Fruit fly (Drosophila melanogaster) whole organism, prepupa: ENCODE data around the gene Gr28b.

Experiments
- CG11294 ChIP-seq: fragments of 200-800 bp; sonication (Bioruptor generic); IDR thresholded peaks from 2 replicates; pipeline ENCODE4 v1.3.6; 2022; ENCODE audit warnings: missing biosample characterization, missing genetic modification characterization
- CG6276 ChIP-seq: fragments of 200-800 bp; sonication (Bioruptor generic); optimal IDR thresholded peaks from 2 replicates; lab custom pipeline; 2017; ENCODE audit warnings: missing biosample characterization, mild to moderate bottlenecking, missing genetic modification characterization
- CG6792 ChIP-seq: fragments of 200-800 bp; sonication (Bioruptor generic); optimal IDR thresholded peaks from 3 replicates; lab custom pipeline; 2016; ENCODE audit warnings: missing biosample characterization, missing genetic modification characterization
- CG7368 ChIP-seq: fragments of 200-800 bp; sonication (Bioruptor generic); optimal IDR thresholded peaks from 3 replicates; lab custom pipeline; 2016; ENCODE audit warnings: missing biosample characterization, missing genetic modification characterization
- Eip78C ChIP-seq: fragments of 200-800 bp; sonication (Bioruptor generic); peaks from one replicate; lab custom pipeline; 2016; ENCODE audit warnings: missing biosample characterization, missing genetic modification characterization
- Hr39 ChIP-seq: fragments of 200-800 bp; sonication (Bioruptor generic); optimal IDR thresholded peaks from 2 replicates; lab custom pipeline; 2016; ENCODE audit warnings: missing biosample characterization, missing genetic modification characterization
- Lpt ChIP-seq: fragments of 200-800 bp; sonication (Bioruptor generic); optimal IDR thresholded peaks from 3 replicates; lab custom pipeline; 2016; ENCODE audit warnings: missing biosample characterization, missing genetic modification characterization
- OdsH ChIP-seq: fragments of 200-800 bp; sonication (Bioruptor generic); optimal IDR thresholded peaks from 3 replicates; lab custom pipeline; 2016; ENCODE audit warnings: missing biosample characterization, missing genetic modification characterization
- Sox102F ChIP-seq: fragments of 200-800 bp; sonication (Bioruptor generic); optimal IDR thresholded peaks from 2 replicates; lab custom pipeline; 2016; ENCODE audit warnings: missing biosample characterization, mild to moderate bottlenecking, missing genetic modification characterization
- fd59A ChIP-seq: fragments of 200-800 bp; sonication (Bioruptor generic); optimal IDR thresholded peaks from 2 replicates; lab custom pipeline; 2017; ENCODE audit warnings: missing biosample characterization, mild to moderate bottlenecking, missing genetic modification characterization, missing genetic modification reagents
- fd85E ChIP-seq: fragments of 200-800 bp; sonication (Bioruptor generic); optimal IDR thresholded peaks from 3 replicates; lab custom pipeline; 2016; ENCODE audit warnings: missing biosample characterization, missing genetic modification characterization

DNA sequence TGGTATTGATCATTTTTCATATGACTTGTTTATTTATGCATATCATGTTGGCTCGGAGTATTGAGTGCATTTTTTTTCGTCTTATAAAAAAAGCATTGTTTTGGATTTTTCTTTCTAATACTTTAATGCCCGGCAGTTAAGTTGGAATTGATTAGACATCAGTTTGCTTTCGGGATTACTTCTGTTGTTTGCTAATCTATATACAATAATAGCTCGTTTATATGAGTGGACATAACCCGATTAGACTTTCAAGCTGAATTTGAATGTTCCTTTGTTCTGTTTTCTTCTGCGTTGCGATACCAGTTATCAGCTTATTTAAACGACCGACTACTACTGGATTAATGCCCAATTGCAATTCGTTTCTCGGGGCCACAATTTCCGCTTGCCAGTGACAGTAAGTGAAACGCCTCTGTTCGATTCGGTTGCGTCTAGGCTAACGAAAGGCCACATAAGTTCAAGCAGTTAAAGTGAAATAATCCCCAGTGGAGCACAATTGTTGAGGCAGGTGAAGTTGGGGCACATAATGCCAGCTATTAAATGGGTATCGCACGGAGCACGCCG, 21.5 kb downstream of the Gr28b start:
- TF ChIP-seq fd85E (GFP tag; lab: Kevin White, UChicago), result no peak
- no peak for TF ChIP-seq Sox102F (GFP tag; lab: Kevin White, UChicago)
- no peak for TF ChIP-seq Hr39 (GFP tag; lab: Kevin White, UChicago)
- TF ChIP-seq OdsH, result no peak
- TF ChIP-seq CG11294 (GFP tag; lab: Robert Waterston, UW), result no peak
- TF ChIP-seq CG6276 (GFP tag; lab: Kevin White, UChicago), result no peak
- no peak for TF ChIP-seq Lpt (GFP tag; lab: Kevin White, UChicago)
- TF ChIP-seq Eip78C (GFP tag; lab: Kevin White, UChicago), result no peak
- TF ChIP-seq CG6792 (GFP tag; lab: Kevin White, UChicago), result no peak
- no peak for TF ChIP-seq CG7368 (GFP tag; lab: Kevin White, UChicago)
- no peak for TF ChIP-seq fd59A (GFP tag; lab: Kevin White, UChicago)
